Worm (Caenorhabditis elegans) whole organism, L3 larva: Measurements from ENCODE around the gene str-172.

Source experiments
- R02D3.7 ChIP-seq: fragments of 150-350 bp; optimal IDR thresholded peaks from 2 replicates; lab custom pipeline; 2014; ENCODE audit warnings: missing biosample characterization, missing genetic modification characterization
- ZK546.5 ChIP-seq: sonication (generic microtip); optimal IDR thresholded peaks from 2 replicates; lab custom pipeline; 2017; ENCODE audit warnings: missing biosample characterization, missing genetic modification characterization
- aly-2 ChIP-seq: fragments of 150-350 bp; optimal IDR thresholded peaks from 2 replicates; lab custom pipeline; 2014; ENCODE audit warnings: missing biosample characterization, missing genetic modification characterization
- ama-1 ChIP-seq: fragments of 150-350 bp; optimal IDR thresholded peaks from 2 replicates; lab custom pipeline; 2018
- ceh-16 ChIP-seq: sonication (generic microtip); optimal IDR thresholded peaks from 2 replicates; lab custom pipeline; 2017; ENCODE audit warnings: missing biosample characterization, missing genetic modification characterization
- ceh-28 ChIP-seq: fragments of 150-350 bp; optimal IDR thresholded peaks from 2 replicates; lab custom pipeline; 2014; ENCODE audit warnings: missing biosample characterization, missing genetic modification reagents, missing genetic modification characterization
- ceh-82 ChIP-seq: fragments of 150-350 bp; optimal IDR thresholded peaks from 2 replicates; lab custom pipeline; 2014; ENCODE audit warnings: missing biosample characterization, missing genetic modification characterization
- ceh-9 ChIP-seq: sonication (generic microtip); optimal IDR thresholded peaks from 2 replicates; lab custom pipeline; 2018; ENCODE audit warnings: missing biosample characterization, missing genetic modification characterization
- daf-12 ChIP-seq: fragments of 150-350 bp; optimal IDR thresholded peaks from 2 replicates; lab custom pipeline; 2014; ENCODE audit warnings: missing biosample characterization, missing genetic modification reagents, missing genetic modification characterization
- elt-1 ChIP-seq: fragments of 150-350 bp; optimal IDR thresholded peaks from 2 replicates; lab custom pipeline; 2014; ENCODE audit warnings: missing biosample characterization, missing genetic modification characterization
- elt-2 ChIP-seq: sonication (generic microtip); optimal IDR thresholded peaks from 2 replicates; lab custom pipeline; 2016; ENCODE audit warnings: missing genetic modification reagents, mild to moderate bottlenecking, missing genetic modification characterization, missing compliant biosample characterization
- eor-1 ChIP-seq, 2 experiments: fragments of 150-350 bp; optimal IDR thresholded peaks; 2 replicates each; lab custom pipeline; 2014 to 2018; ENCODE audit warnings: missing biosample characterization in 2 of 2, missing genetic modification characterization in 2 of 2
- fkh-10 ChIP-seq: sonication (generic microtip); optimal IDR thresholded peaks from 2 replicates; lab custom pipeline; 2017; ENCODE audit warnings: missing biosample characterization, missing genetic modification reagents, missing genetic modification characterization
- fkh-2 ChIP-seq: fragments of 150-350 bp; optimal IDR thresholded peaks from 2 replicates; lab custom pipeline; 2014; ENCODE audit warnings: missing biosample characterization, missing genetic modification reagents, missing genetic modification characterization
- fos-1 ChIP-seq: fragments of 150-350 bp; optimal IDR thresholded peaks from 2 replicates; lab custom pipeline; 2014; ENCODE audit warnings: missing biosample characterization, missing genetic modification characterization
- hmg-11 ChIP-seq: sonication (generic microtip); optimal IDR thresholded peaks from 2 replicates; lab custom pipeline; 2016; ENCODE audit warnings: missing genetic modification characterization, missing compliant biosample characterization
- jun-1 ChIP-seq: fragments of 150-350 bp; optimal IDR thresholded peaks from 2 replicates; lab custom pipeline; 2014; ENCODE audit warnings: missing biosample characterization, missing genetic modification reagents, missing genetic modification characterization
- lin-15B ChIP-seq: fragments of 150-350 bp; optimal IDR thresholded peaks from 2 replicates; lab custom pipeline; 2014; ENCODE audit warnings: missing biosample characterization, missing genetic modification characterization
- lin-39 ChIP-seq: fragments of 150-350 bp; optimal IDR thresholded peaks from 2 replicates; lab custom pipeline; 2018; ENCODE audit warnings: missing biosample characterization, missing genetic modification reagents, missing genetic modification characterization
- mml-1 ChIP-seq: fragments of 150-350 bp; sonication (generic microtip); optimal IDR thresholded peaks from 3 replicates; lab custom pipeline; 2014; ENCODE audit warnings: missing biosample characterization, missing genetic modification characterization
- nfya-1 ChIP-seq: sonication (generic microtip); optimal IDR thresholded peaks from 2 replicates; lab custom pipeline; 2017; ENCODE audit warnings: missing genetic modification characterization, mild to moderate bottlenecking, missing compliant biosample characterization, antibody characterized with exemption, moderate library complexity; ENCODE audit not compliant: insufficient read depth
- nhr-11 ChIP-seq: fragments of 150-350 bp; optimal IDR thresholded peaks from 2 replicates; lab custom pipeline; 2014; ENCODE audit warnings: missing biosample characterization, missing genetic modification characterization
- nhr-12 ChIP-seq: fragments of 150-350 bp; optimal IDR thresholded peaks from 2 replicates; lab custom pipeline; 2014; ENCODE audit warnings: missing biosample characterization, missing genetic modification characterization
- nhr-23 ChIP-seq: fragments of 150-350 bp; optimal IDR thresholded peaks from 2 replicates; lab custom pipeline; 2014; ENCODE audit warnings: missing biosample characterization, missing genetic modification reagents, missing genetic modification characterization
- nhr-28 ChIP-seq: fragments of 150-350 bp; optimal IDR thresholded peaks from 2 replicates; lab custom pipeline; 2014; ENCODE audit warnings: missing biosample characterization, missing genetic modification characterization
- nhr-43 ChIP-seq: sonication (generic microtip); optimal IDR thresholded peaks from 2 replicates; lab custom pipeline; 2016; ENCODE audit warnings: mild to moderate bottlenecking, missing genetic modification characterization, missing compliant biosample characterization; ENCODE audit not compliant: poor library complexity, severe bottlenecking
- nhr-67 ChIP-seq: fragments of 150-350 bp; optimal IDR thresholded peaks from 2 replicates; lab custom pipeline; 2014; ENCODE audit warnings: missing biosample characterization, missing genetic modification characterization
- nhr-76 ChIP-seq: fragments of 150-350 bp; sonication (generic microtip); optimal IDR thresholded peaks from 5 replicates; lab custom pipeline; 2014; ENCODE audit warnings: missing biosample characterization, missing genetic modification characterization
- nhr-77 ChIP-seq: fragments of 150-350 bp; optimal IDR thresholded peaks from 2 replicates; lab custom pipeline; 2014; ENCODE audit warnings: missing biosample characterization, missing genetic modification characterization
- pha-4 ChIP-seq: fragments of 150-350 bp; optimal IDR thresholded peaks from 2 replicates; lab custom pipeline; 2014; ENCODE audit warnings: missing biosample characterization, missing genetic modification reagents, missing genetic modification characterization
- pqm-1 ChIP-seq: fragments of 150-350 bp; optimal IDR thresholded peaks from 2 replicates; lab custom pipeline; 2017; ENCODE audit warnings: missing biosample characterization, missing genetic modification characterization, inconsistent platforms
- skn-1 ChIP-seq: fragments of 150-350 bp; optimal IDR thresholded peaks from 2 replicates; lab custom pipeline; 2014; ENCODE audit warnings: missing biosample characterization, missing genetic modification characterization
- snpc-4 ChIP-seq: fragments of 150-350 bp; optimal IDR thresholded peaks from 2 replicates; lab custom pipeline; 2014; ENCODE audit warnings: missing biosample characterization, missing genetic modification characterization
- tbx-2 ChIP-seq: sonication (generic microtip); optimal IDR thresholded peaks from 2 replicates; lab custom pipeline; 2016; ENCODE audit warnings: mild to moderate bottlenecking, missing genetic modification characterization, missing compliant biosample characterization
- unc-39 ChIP-seq: sonication (generic microtip); optimal IDR thresholded peaks from 4 replicates; lab custom pipeline; 2017; ENCODE audit warnings: missing biosample characterization, missing genetic modification characterization
- zag-1 ChIP-seq: fragments of 150-350 bp; optimal IDR thresholded peaks from 2 replicates; lab custom pipeline; 2014; ENCODE audit warnings: missing biosample characterization, missing genetic modification characterization
- ztf-11 ChIP-seq: fragments of 150-350 bp; optimal IDR thresholded peaks from 2 replicates; lab custom pipeline; 2014; ENCODE audit warnings: missing biosample characterization, missing genetic modification characterization
- ztf-4 ChIP-seq: fragments of 150-350 bp; optimal IDR thresholded peaks from 2 replicates; lab custom pipeline; 2014; ENCODE audit warnings: missing biosample characterization, missing genetic modification characterization

Gene str-172

DNA sequence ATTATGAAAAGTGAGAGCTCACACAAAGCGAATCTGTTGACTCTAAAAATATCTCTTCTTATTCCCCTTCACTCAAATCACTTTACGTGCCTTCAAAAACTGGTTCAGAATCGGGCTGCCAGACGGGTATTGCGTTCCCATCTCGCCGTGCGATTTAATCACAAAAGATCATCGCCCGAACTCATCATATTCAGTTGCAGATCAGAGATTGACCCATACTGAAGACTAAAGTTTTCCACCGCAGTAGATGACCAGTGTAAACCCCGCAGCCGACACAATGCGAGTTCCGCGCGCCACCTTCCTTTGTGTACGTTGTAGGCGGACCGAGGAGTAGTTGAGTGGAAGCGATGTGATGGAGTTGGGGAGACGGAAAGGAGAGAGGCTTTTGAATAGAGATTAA, 13.1 kb upstream of the str-172 start (continued):
- TF ChIP-seq mml-1 (tag; lab: Kevin White, UChicago) = no peak
- TF ChIP-seq nfya-1 (tag; lab: Kevin White, UChicago) = peak; percentile 70
- peak; percentile 9 for TF ChIP-seq pqm-1 (tag; lab: Kevin White, UChicago)
- peak; percentile 64 for TF ChIP-seq nhr-23 (tag; lab: Kevin White, UChicago)
- TF ChIP-seq skn-1 = no peak
- no peak for TF ChIP-seq ceh-16
- TF ChIP-seq lin-15B (tag; lab: Kevin White, UChicago) = peak; percentile 43
- no peak for TF ChIP-seq fkh-10 (GFP tag; lab: Kevin White, UChicago)
- TF ChIP-seq nhr-28 = no peak
- no peak for TF ChIP-seq pha-4 (tag; lab: Kevin White, UChicago)
- peak; percentile 98 for TF ChIP-seq snpc-4 (tag; lab: Kevin White, UChicago)
- TF ChIP-seq nhr-12 (tag; lab: Kevin White, UChicago) = no peak
- no peak for TF ChIP-seq tbx-2 (tag; lab: Kevin White, UChicago)
- TF ChIP-seq fkh-2 (tag; lab: Kevin White, UChicago) = no peak
- no peak for TF ChIP-seq unc-39
- no peak for TF ChIP-seq ceh-9
- TF ChIP-seq zag-1 (tag; lab: Kevin White, UChicago) = no peak
- peak; percentile 7 for TF ChIP-seq lin-39 (tag; lab: Kevin White, UChicago)
- no peak for TF ChIP-seq ztf-4
- no peak for TF ChIP-seq hmg-11 (tag; lab: Kevin White, UChicago)

DNA sequence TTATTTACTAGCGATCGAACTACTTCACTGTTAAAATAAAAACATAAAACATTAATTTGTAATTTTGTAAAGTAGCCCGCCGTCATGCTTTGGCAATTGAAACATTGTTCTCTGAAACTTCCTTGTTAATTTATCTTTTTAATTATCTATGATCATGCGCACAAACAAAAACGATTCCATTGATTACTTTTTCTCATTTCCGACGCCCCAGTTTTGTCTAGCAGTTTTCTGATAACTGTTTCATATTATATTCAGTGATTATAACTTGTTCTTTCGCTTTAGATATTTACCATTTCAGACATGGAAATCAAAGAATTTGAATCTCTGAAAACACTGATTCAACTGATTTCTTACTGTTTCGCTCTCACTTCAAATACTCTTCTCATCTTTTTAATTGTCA, 9.6 kb upstream of the str-172 start, which contains the start of gene str-170:
Gene str-170, plus strand, starts transcription at position 301 of the 400 bp plus-strand sequence.
- TF ChIP-seq ceh-82 (tag; lab: Kevin White, UChicago) (no peak), ZK546.5 (tag; lab: Kevin White, UChicago) (no peak), lin-15B (tag; lab: Kevin White, UChicago) (no peak), unc-39 (no peak), nhr-76 (tag; lab: Kevin White, UChicago) (no peak), mml-1 (tag; lab: Kevin White, UChicago) (no peak), tbx-2 (tag; lab: Kevin White, UChicago) (no peak), nhr-12 (tag; lab: Kevin White, UChicago) (no peak), ceh-9 (no peak), elt-1 (tag; lab: Kevin White, UChicago) (no peak), skn-1 (no peak), nhr-23 (tag; lab: Kevin White, UChicago) (no peak), eor-1 (tag; optimal IDR thresholded peaks at IDR 0.05; lab: Kevin White, UChicago) (no peak)
- TF ChIP-seq, all 47 proteins: peak for 0

DNA sequence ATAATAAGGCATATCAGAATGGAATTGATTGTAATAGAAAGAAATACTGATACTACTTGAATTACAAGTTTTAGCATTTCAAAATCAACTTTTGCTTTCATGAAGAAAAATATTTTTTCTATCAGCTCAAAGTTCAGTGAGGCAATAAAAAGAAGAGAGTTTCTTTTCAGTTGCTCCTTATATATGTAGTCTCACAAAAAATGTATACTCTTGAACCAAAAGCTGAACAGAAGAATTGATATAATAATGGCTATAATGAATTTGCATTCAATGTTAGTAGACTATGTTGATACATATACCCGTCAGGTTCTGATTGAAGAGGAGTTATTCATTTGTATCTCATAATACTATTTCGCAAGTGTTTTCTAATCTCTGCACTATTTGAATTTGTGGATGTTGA, 7.1 kb upstream of the str-172 start, which contains the start of gene str-174:
Gene str-174, minus strand, starts transcription at position 101 of the 400 bp plus-strand sequence.
- TF ChIP-seq nhr-28 = no peak
- no peak for TF ChIP-seq nhr-43 (tag; lab: Kevin White, UChicago)
- TF ChIP-seq skn-1 = no peak
- no peak for TF ChIP-seq R02D3.7 (tag; lab: Kevin White, UChicago)
- TF ChIP-seq nhr-77 = no peak
- no peak for TF ChIP-seq eor-1 (tag; optimal IDR thresholded peaks at IDR 0.05; lab: Kevin White, UChicago)
- no peak for TF ChIP-seq tbx-2 (tag; lab: Kevin White, UChicago)
- no peak for TF ChIP-seq ceh-9
- no peak for TF ChIP-seq snpc-4 (tag; lab: Kevin White, UChicago)
- no peak for TF ChIP-seq elt-2 (tag; lab: Kevin White, UChicago)
- TF ChIP-seq fos-1 (tag; lab: Kevin White, UChicago) = no peak
- TF ChIP-seq ama-1 (lab: Kevin White, UChicago) = no peak
- no peak for TF ChIP-seq jun-1 (tag; lab: Kevin White, UChicago)
- no peak for TF ChIP-seq mml-1 (tag; lab: Kevin White, UChicago)
- no peak for TF ChIP-seq ceh-28 (tag; lab: Kevin White, UChicago)
- no peak for TF ChIP-seq ceh-82 (tag; lab: Kevin White, UChicago)
- no peak for TF ChIP-seq daf-12 (tag; lab: Kevin White, UChicago)

DNA sequence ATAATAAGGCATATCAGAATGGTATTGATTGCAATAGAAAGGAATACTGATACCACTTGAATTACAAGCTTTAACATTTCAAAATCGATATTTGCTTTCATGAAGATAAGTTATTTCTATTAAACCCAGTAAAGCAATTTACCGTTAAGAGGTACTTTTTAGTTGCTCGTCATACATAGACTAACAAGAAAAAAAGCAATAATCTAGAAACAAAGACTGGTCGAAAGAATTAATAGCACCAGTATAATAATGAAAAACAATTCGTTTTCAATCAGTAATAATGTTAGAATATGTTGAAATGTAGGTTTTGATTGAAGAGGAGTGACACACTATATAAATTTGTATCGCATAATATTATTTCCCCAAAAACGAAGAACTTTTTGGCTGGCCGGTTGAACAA, 3.0 kb upstream of the str-172 start, which contains the start of gene str-175:
Gene str-175, minus strand, starts transcription at position 101 of the 400 bp plus-strand sequence.
- no peak for TF ChIP-seq snpc-4 (tag; lab: Kevin White, UChicago)
- no peak for TF ChIP-seq ceh-9
- no peak for TF ChIP-seq tbx-2 (tag; lab: Kevin White, UChicago)
- no peak for TF ChIP-seq ztf-4
- TF ChIP-seq daf-12 (tag; lab: Kevin White, UChicago) = no peak
- no peak for TF ChIP-seq nhr-77
- no peak for TF ChIP-seq nhr-11
- no peak for TF ChIP-seq ceh-16
- TF ChIP-seq nhr-76 (tag; lab: Kevin White, UChicago) = no peak
- TF ChIP-seq nfya-1 (tag; lab: Kevin White, UChicago) = no peak
- TF ChIP-seq skn-1 = no peak
- TF ChIP-seq nhr-67 (tag; lab: Kevin White, UChicago) = no peak
- no peak for TF ChIP-seq ztf-11 (tag; lab: Kevin White, UChicago)
- TF ChIP-seq lin-15B (tag; lab: Kevin White, UChicago) = no peak
- TF ChIP-seq aly-2 (tag; lab: Kevin White, UChicago) = no peak
- TF ChIP-seq jun-1 (tag; lab: Kevin White, UChicago) = no peak
- no peak for TF ChIP-seq eor-1 (tag; optimal IDR thresholded peaks at IDR 0.05; lab: Kevin White, UChicago)
- no peak for TF ChIP-seq lin-39 (tag; lab: Kevin White, UChicago)
- TF ChIP-seq fkh-10 (GFP tag; lab: Kevin White, UChicago) = no peak
- TF ChIP-seq, all 47 proteins: peak for 0
